Worm (Caenorhabditis elegans): ENCODE measurements around the gene R09F10.1.
A peak's percentile ranks its signal among the peaks of the same experiment; 100 is the strongest.

Gene R09F10.1

ce11 chrX:8368210-8368609 lies 44.8 kb downstream of the R09F10.1 start (continued):
- peak; percentile 69 for TF ChIP-seq nhr-77 (tag; optimal IDR thresholded peaks at IDR 0.05)
- TF ChIP-seq nhr-19 (GFP tag; conservative IDR thresholded peaks at IDR 0.05) = peak; percentile 85
- peak; percentile 77 for TF ChIP-seq C16A3.4 (tag; optimal IDR thresholded peaks at IDR 0.05)
- peak in 1 of 2 experiments; percentile 30 for TF ChIP-seq ztf-11 (tag; optimal IDR thresholded peaks at IDR 0.05)
- peak; percentile 15 for TF ChIP-seq fos-1 (tag; optimal IDR thresholded peaks at IDR 0.05)
- TF ChIP-seq skn-1 (tag; optimal IDR thresholded peaks at IDR 0.05) = peak; percentile 13
- peak; percentile 54 for TF ChIP-seq egl-13 (tag; optimal IDR thresholded peaks at IDR 0.05)
- TF ChIP-seq sox-4 (tag; optimal IDR thresholded peaks at IDR 0.05) = no peak
- TF ChIP-seq F16B12.6 (tag; optimal IDR thresholded peaks at IDR 0.05) = no peak
- peak; percentile 86 for TF ChIP-seq nhr-47 (tag; optimal IDR thresholded peaks at IDR 0.05)
- no peak for TF ChIP-seq unc-62 (GFP tag; optimal IDR thresholded peaks at IDR 0.05)
- TF ChIP-seq lir-3 (tag; optimal IDR thresholded peaks at IDR 0.05; ENCODE audit: poor library complexity) = no peak
- TF ChIP-seq lin-14 (GFP tag; optimal IDR thresholded peaks at IDR 0.05) = peak; percentile 93
- TF ChIP-seq nhr-71 (tag; optimal IDR thresholded peaks at IDR 0.05) = peak; percentile 88
- no peak for TF ChIP-seq pag-3 (tag; optimal IDR thresholded peaks at IDR 0.05; ENCODE audit: borderline replicate concordance, insufficient read depth)
- TF ChIP-seq elt-2 (tag; optimal IDR thresholded peaks at IDR 0.05) = peak; percentile 39
- TF ChIP-seq unc-130 (tag; optimal IDR thresholded peaks at IDR 0.05) = peak; percentile 33
- peak; percentile 55 for TF ChIP-seq snpc-4 (tag; optimal IDR thresholded peaks at IDR 0.05)
- TF ChIP-seq lin-13 (GFP tag; optimal IDR thresholded peaks at IDR 0.05) = peak; percentile 73
- 0 out of 2 replicates have a peak, but pooled peaks have one; percentile 27 for TF ChIP-seq ceh-88 (GFP tag; IDR thresholded peaks at IDR 0.05)
- peak; percentile 14 for TF ChIP-seq nhr-237 (tag; optimal IDR thresholded peaks at IDR 0.05)
- TF ChIP-seq lin-39 (tag; optimal IDR thresholded peaks at IDR 0.05) = peak; percentile 30
- TF ChIP-seq zip-4 (GFP tag; optimal IDR thresholded peaks at IDR 0.05) = peak; percentile 16
- peak; percentile 90 for TF ChIP-seq nhr-85 (tag)
- TF ChIP-seq egl-27 (tag; optimal IDR thresholded peaks at IDR 0.05) = no peak
- peak; percentile 67 for TF ChIP-seq jun-1 (tag; optimal IDR thresholded peaks at IDR 0.05)
- TF ChIP-seq sup-37 (GFP tag; optimal IDR thresholded peaks at IDR 0.05) = peak; percentile 42
- no peak for TF ChIP-seq nhr-84 (tag; optimal IDR thresholded peaks at IDR 0.05)
- no peak for TF ChIP-seq nhr-28 (tag; optimal IDR thresholded peaks at IDR 0.05)
- TF ChIP-seq mef-2 (tag; optimal IDR thresholded peaks at IDR 0.05) = no peak
- TF ChIP-seq lsy-2 (tag; optimal IDR thresholded peaks at IDR 0.05) = peak; percentile 78 to 82
- TF ChIP-seq aha-1 (tag; optimal IDR thresholded peaks at IDR 0.05) = peak; percentile 30
- TF ChIP-seq nhr-76 (tag; optimal IDR thresholded peaks at IDR 0.05) = no peak
- peak; percentile 75 for TF ChIP-seq blmp-1 (tag; optimal IDR thresholded peaks at IDR 0.05)
- peak; percentile 80 for TF ChIP-seq snu-23 (GFP tag; optimal IDR thresholded peaks at IDR 0.05)
- peak; percentile 85 for TF ChIP-seq nhr-20 (tag; optimal IDR thresholded peaks at IDR 0.05)
- TF ChIP-seq irx-1 (tag; optimal IDR thresholded peaks at IDR 0.05) = peak; percentile 71
- peak; percentile 59 to 73 (median 62) for TF ChIP-seq dpl-1 (GFP tag; optimal IDR thresholded peaks at IDR 0.05)
- TF ChIP-seq ceh-8 (GFP tag; optimal IDR thresholded peaks at IDR 0.05) = peak; percentile 4

ce11 chrX:8371906-8372305 lies 48.5 kb downstream of the R09F10.1 start, which contains the start of gene nep-15:
Gene nep-15 (plus strand): TSS chrX:8372206.
- TF ChIP-seq aly-2 (tag; optimal IDR thresholded peaks at IDR 0.05) (no peak), ceh-88 (GFP tag; IDR thresholded peaks at IDR 0.05) (no peak), vab-15 (tag; optimal IDR thresholded peaks at IDR 0.05) (no peak), nhr-237 (tag; optimal IDR thresholded peaks at IDR 0.05) (no peak), lin-14 (GFP tag; optimal IDR thresholded peaks at IDR 0.05) (no peak), elt-2 (tag; optimal IDR thresholded peaks at IDR 0.05) (no peak), ces-1 (GFP tag; optimal IDR thresholded peaks at IDR 0.05) (no peak), nhr-90 (tag; optimal IDR thresholded peaks at IDR 0.05; ENCODE audit: poor library complexity) (no peak), sup-37 (GFP tag; optimal IDR thresholded peaks at IDR 0.05) (no peak), ceh-63 (GFP tag; optimal IDR thresholded peaks at IDR 0.05) (no peak), nhr-28 (tag; optimal IDR thresholded peaks at IDR 0.05) (no peak), pag-3 (tag; optimal IDR thresholded peaks at IDR 0.05; ENCODE audit: borderline replicate concordance, insufficient read depth) (no peak), C34B4.2 (tag; optimal IDR thresholded peaks at IDR 0.05) (no peak)
